2 worm cellular contexts compared by ENCODE assay signal in genomic region chrII:9787395-9788152, ce11.
TF ChIP-seq lines count a peak whose summit lies in the region.

Gene cyp-13A2 (minus strand): TSS chrII:9787629.

TF ChIP-seq in whole organism, L1 larva, 84 proteins besides CTCF, POLR2A, EP300 and RAD21 (continued from another document):
- TF ChIP-seq elt-3 (tag; optimal IDR thresholded peaks at IDR 0.05; lab: Kevin White, UChicago) (peak in 2 of 6 experiments; percentile 32 to 72), egl-27 (tag; optimal IDR thresholded peaks at IDR 0.05; lab: Kevin White, UChicago) (peak; percentile 27 to 59), hlh-4 (tag; optimal IDR thresholded peaks at IDR 0.05; lab: Kevin White, UChicago) (no peak), pag-3 (tag; optimal IDR thresholded peaks at IDR 0.05; lab: Kevin White, UChicago; ENCODE audit: borderline replicate concordance, insufficient read depth) (no peak), C34B4.2 (tag; optimal IDR thresholded peaks at IDR 0.05; lab: Kevin White, UChicago) (no peak), sptf-1 (tag; optimal IDR thresholded peaks at IDR 0.05; lab: Kevin White, UChicago) (no peak), lin-35 (GFP tag; optimal IDR thresholded peaks at IDR 0.05; lab: Kevin White, UChicago) (peak; percentile 10 to 29), C04F5.9 (tag; optimal IDR thresholded peaks at IDR 0.05; lab: Kevin White, UChicago) (no peak), lin-14 (GFP tag; optimal IDR thresholded peaks at IDR 0.05; lab: Kevin White, UChicago) (peak; percentile 94)

TF ChIP-seq in whole organism, L4 larva, 104 proteins besides CTCF, POLR2A, EP300 and RAD21 (continued from another document):
- TF ChIP-seq lsy-2 (tag; optimal IDR thresholded peaks at IDR 0.05; lab: Kevin White, UChicago) (peak; percentile 22 to 50), mdl-1 (tag; optimal IDR thresholded peaks at IDR 0.05; lab: Kevin White, UChicago) (peak in 1 of 2 experiments; percentile 22), ceh-62 (tag; optimal IDR thresholded peaks at IDR 0.05; lab: Kevin White, UChicago) (no peak), egl-43 (GFP tag; IDR thresholded peaks at IDR 0.05; lab: Robert Waterston, UW) (no peak), nhr-77 (tag; optimal IDR thresholded peaks at IDR 0.05; lab: Kevin White, UChicago) (peak; percentile 15), nhr-25 (tag; optimal IDR thresholded peaks at IDR 0.05; lab: Kevin White, UChicago; ENCODE audit: borderline replicate concordance, insufficient read depth) (peak; percentile 33), vab-7 (GFP tag; IDR thresholded peaks at IDR 0.05; lab: Robert Waterston, UW) (no peak), tra-1 (GFP tag; IDR thresholded peaks at IDR 0.05; lab: Robert Waterston, UW) (peak; percentile 27; the same call in 1 of the 2 replicates), pqm-1 (tag; optimal IDR thresholded peaks at IDR 0.05; lab: Kevin White, UChicago) (peak; percentile 46), daf-12 (tag; optimal IDR thresholded peaks at IDR 0.05; lab: Kevin White, UChicago) (no peak), nhr-6 (tag; optimal IDR thresholded peaks at IDR 0.05; lab: Kevin White, UChicago) (no peak), lin-13 (GFP tag; optimal IDR thresholded peaks at IDR 0.05; lab: Kevin White, UChicago) (peak; percentile 5), sdz-12 (GFP tag; optimal IDR thresholded peaks at IDR 0.05; lab: Kevin White, UChicago) (no peak), dmd-9 (GFP tag; IDR thresholded peaks at IDR 0.05; lab: Robert Waterston, UW) (no peak)
TF ChIP-seq in whole organism, L4 larva: peak in this region for 24.
